Fruit fly (Drosophila melanogaster) whole organism, prepupa: ENCODE measurements around the gene Sgs3.

Source experiments
- CG10631 ChIP-seq: fragments of 200-800 bp; sonication (Bioruptor generic); optimal IDR thresholded peaks from 2 replicates; lab custom pipeline; 2016; ENCODE audit warnings: missing biosample characterization, missing genetic modification characterization
- CG11294 ChIP-seq: fragments of 200-800 bp; sonication (Bioruptor generic); IDR thresholded peaks from 2 replicates; pipeline ENCODE4 v1.3.6; 2022; ENCODE audit warnings: missing biosample characterization, missing genetic modification characterization
- CG11902 ChIP-seq: fragments of 200-800 bp; sonication (Bioruptor generic); optimal IDR thresholded peaks from 3 replicates; lab custom pipeline; 2016; ENCODE audit warnings: missing biosample characterization, missing genetic modification characterization
- CG15336 ChIP-seq: fragments of 200-800 bp; sonication (Bioruptor generic); IDR thresholded peaks from 2 replicates; pipeline ENCODE4 v1.3.6; 2022; ENCODE audit warnings: missing biosample characterization, missing genetic modification characterization
- CG1621 ChIP-seq: fragments of 200-800 bp; sonication (Bioruptor generic); optimal IDR thresholded peaks from 3 replicates; lab custom pipeline; 2018; ENCODE audit warnings: missing biosample characterization, mild to moderate bottlenecking, missing genetic modification characterization
- CG16779 ChIP-seq: fragments of 200-800 bp; sonication (Bioruptor generic); optimal IDR thresholded peaks from 3 replicates; lab custom pipeline; 2017; ENCODE audit warnings: missing biosample characterization, mild to moderate bottlenecking, missing genetic modification characterization
- CG3032 ChIP-seq: fragments of 200-800 bp; optimal IDR thresholded peaks from 2 replicates; lab custom pipeline; 2019; ENCODE audit warnings: missing biosample characterization, mild to moderate bottlenecking, missing genetic modification characterization, moderate library complexity
- CG31627 ChIP-seq: fragments of 200-800 bp; sonication (Bioruptor generic); optimal IDR thresholded peaks from 3 replicates; lab custom pipeline; 2016; ENCODE audit warnings: missing biosample characterization, missing genetic modification characterization
- CG32006 ChIP-seq: fragments of 200-800 bp; sonication (Bioruptor generic); optimal IDR thresholded peaks from 3 replicates; lab custom pipeline; 2017; ENCODE audit warnings: missing biosample characterization, mild to moderate bottlenecking, missing genetic modification characterization
- CG34406 ChIP-seq: fragments of 200-800 bp; sonication (Bioruptor generic); optimal IDR thresholded peaks from 3 replicates; lab custom pipeline; 2016; ENCODE audit warnings: missing biosample characterization, missing genetic modification characterization
- CG3919 ChIP-seq: fragments of 200-800 bp; sonication (Bioruptor generic); optimal IDR thresholded peaks from 3 replicates; lab custom pipeline; 2016; ENCODE audit warnings: missing biosample characterization, missing genetic modification characterization
- CG4318 ChIP-seq: fragments of 200-800 bp; sonication (Bioruptor generic); optimal IDR thresholded peaks from 3 replicates; lab custom pipeline; 2017; ENCODE audit warnings: missing biosample characterization, mild to moderate bottlenecking, missing genetic modification characterization
- CG6276 ChIP-seq: fragments of 200-800 bp; sonication (Bioruptor generic); optimal IDR thresholded peaks from 2 replicates; lab custom pipeline; 2017; ENCODE audit warnings: missing biosample characterization, mild to moderate bottlenecking, missing genetic modification characterization
- CG6808 ChIP-seq: fragments of 200-800 bp; sonication (Bioruptor generic); optimal IDR thresholded peaks from 3 replicates; lab custom pipeline; 2017; ENCODE audit warnings: missing biosample characterization, missing genetic modification characterization, mild to moderate bottlenecking, moderate library complexity, missing genetic modification reagents
- CG7368 ChIP-seq: fragments of 200-800 bp; sonication (Bioruptor generic); optimal IDR thresholded peaks from 3 replicates; lab custom pipeline; 2016; ENCODE audit warnings: missing biosample characterization, missing genetic modification characterization
- CG8319 ChIP-seq: fragments of 200-800 bp; sonication (Bioruptor generic); optimal IDR thresholded peaks from 3 replicates; lab custom pipeline; 2016; ENCODE audit warnings: missing biosample characterization, missing genetic modification characterization
- CG8632 ChIP-seq: fragments of 200-800 bp; sonication (Bioruptor generic); optimal IDR thresholded peaks from 3 replicates; lab custom pipeline; 2016; ENCODE audit warnings: missing biosample characterization, missing genetic modification characterization
- CG9139 ChIP-seq: fragments of 200-800 bp; sonication (Bioruptor generic); optimal IDR thresholded peaks from 3 replicates; lab custom pipeline; 2017; ENCODE audit warnings: missing biosample characterization, mild to moderate bottlenecking, missing genetic modification characterization
- Eip75B ChIP-seq: fragments of 200-800 bp; sonication (Bioruptor generic); optimal IDR thresholded peaks from 3 replicates; lab custom pipeline; 2016; ENCODE audit warnings: missing biosample characterization, missing genetic modification characterization
- Eip78C ChIP-seq: fragments of 200-800 bp; sonication (Bioruptor generic); peaks from one replicate; lab custom pipeline; 2016; ENCODE audit warnings: missing biosample characterization, missing genetic modification characterization
- Eip93F ChIP-seq: fragments of 200-800 bp; sonication (Bioruptor generic); optimal IDR thresholded peaks from 2 replicates; lab custom pipeline; 2016; ENCODE audit warnings: missing biosample characterization, mild to moderate bottlenecking, missing genetic modification characterization
- Ets21C ChIP-seq: fragments of 200-800 bp; sonication (Bioruptor generic); optimal IDR thresholded peaks from 3 replicates; lab custom pipeline; 2016; ENCODE audit warnings: missing biosample characterization, missing genetic modification characterization
- Gug ChIP-seq: fragments of 200-800 bp; sonication (Bioruptor generic); IDR thresholded peaks from 2 replicates; pipeline ENCODE4 v1.3.6; 2022; ENCODE audit warnings: missing biosample characterization, missing genetic modification characterization
- Hr38 ChIP-seq: sonication (Bioruptor generic); optimal IDR thresholded peaks from 2 replicates; lab custom pipeline; 2016; ENCODE audit warnings: missing biosample characterization, missing genetic modification characterization
- Hr39 ChIP-seq: fragments of 200-800 bp; sonication (Bioruptor generic); optimal IDR thresholded peaks from 2 replicates; lab custom pipeline; 2016; ENCODE audit warnings: missing biosample characterization, missing genetic modification characterization
- Met ChIP-seq: fragments of 200-800 bp; sonication (Bioruptor generic); optimal IDR thresholded peaks from 3 replicates; lab custom pipeline; 2016; ENCODE audit warnings: missing biosample characterization, missing genetic modification characterization
- OdsH ChIP-seq: fragments of 200-800 bp; sonication (Bioruptor generic); optimal IDR thresholded peaks from 3 replicates; lab custom pipeline; 2016; ENCODE audit warnings: missing biosample characterization, missing genetic modification characterization
- Sox14 ChIP-seq: fragments of 200-800 bp; sonication (Bioruptor generic); optimal IDR thresholded peaks from 3 replicates; lab custom pipeline; 2016; ENCODE audit warnings: missing biosample characterization, missing genetic modification characterization
- achi ChIP-seq: fragments of 200-800 bp; sonication (Bioruptor generic); optimal IDR thresholded peaks from 3 replicates; lab custom pipeline; 2016; ENCODE audit warnings: missing biosample characterization, missing genetic modification characterization
- cyc ChIP-seq: fragments of 200-800 bp; sonication (Bioruptor generic); optimal IDR thresholded peaks from 3 replicates; lab custom pipeline; 2016; ENCODE audit warnings: missing biosample characterization, missing genetic modification characterization
- esn ChIP-seq: fragments of 200-800 bp; sonication (Bioruptor generic); optimal IDR thresholded peaks from 2 replicates; lab custom pipeline; 2016; ENCODE audit warnings: missing biosample characterization, mild to moderate bottlenecking, missing genetic modification characterization, moderate library complexity
- fd85E ChIP-seq: fragments of 200-800 bp; sonication (Bioruptor generic); optimal IDR thresholded peaks from 3 replicates; lab custom pipeline; 2016; ENCODE audit warnings: missing biosample characterization, missing genetic modification characterization
- fkh ChIP-seq: fragments of 200-800 bp; sonication (Bioruptor generic); optimal IDR thresholded peaks from 3 replicates; lab custom pipeline; 2017; ENCODE audit warnings: missing biosample characterization, mild to moderate bottlenecking, missing genetic modification characterization, moderate library complexity
- net ChIP-seq: fragments of 200-800 bp; sonication (Bioruptor generic); optimal IDR thresholded peaks from 3 replicates; lab custom pipeline; 2016; ENCODE audit warnings: missing biosample characterization, missing genetic modification characterization
- pdm3 ChIP-seq: fragments of 200-800 bp; sonication (Bioruptor generic); optimal IDR thresholded peaks from 3 replicates; lab custom pipeline; 2016; ENCODE audit warnings: missing biosample characterization, missing genetic modification characterization
- ss ChIP-seq, 2 experiments: fragments of 200-800 bp; sonication (Bioruptor generic); optimal IDR thresholded peaks; 2 replicates in 1 of 2; 3 replicates in 1 of 2; lab custom pipeline; 2017 to 2018; ENCODE audit warnings: mild to moderate bottlenecking in 2 of 2, missing biosample characterization in 2 of 2, missing genetic modification characterization in 2 of 2, moderate library complexity in 1 of 2
- topi ChIP-seq: fragments of 200-800 bp; sonication (Bioruptor generic); optimal IDR thresholded peaks from 3 replicates; lab custom pipeline; 2016; ENCODE audit warnings: missing biosample characterization, missing genetic modification characterization
- vri ChIP-seq: fragments of 200-800 bp; sonication (Bioruptor generic); optimal IDR thresholded peaks from 3 replicates; lab custom pipeline; 2016; ENCODE audit warnings: missing biosample characterization, mild to moderate bottlenecking, missing genetic modification characterization

Gene Sgs3

DNA sequence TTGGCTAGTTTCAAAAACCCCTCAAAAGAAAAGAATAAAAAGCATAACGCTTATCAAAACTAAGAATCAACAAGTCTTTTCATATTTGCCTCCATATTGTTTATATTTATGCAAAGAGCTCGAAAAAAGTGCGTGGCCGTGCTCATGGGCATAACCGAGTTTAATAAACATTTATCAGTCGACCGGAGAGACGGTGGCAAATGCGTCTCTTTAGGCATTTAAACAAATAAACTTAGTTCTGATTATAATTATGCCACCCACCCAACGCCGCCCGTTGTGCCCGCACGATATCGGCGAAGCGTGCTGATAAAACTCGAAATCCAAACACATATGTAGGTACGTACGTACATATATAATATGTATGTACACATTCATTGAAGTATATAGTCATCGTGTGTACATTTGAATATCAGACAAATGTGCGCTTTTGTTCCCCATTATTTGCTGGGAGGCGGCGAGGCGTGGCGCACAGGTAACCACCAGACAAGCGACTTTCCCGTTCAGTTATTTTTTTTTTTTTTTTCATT, 16.4 kb downstream of the Sgs3 start:
- TF ChIP-seq CG10631 (no peak), Eip78C (GFP tag; lab: Kevin White, UChicago) (peak; percentile 33), CG15336 (GFP tag; lab: Robert Waterston, UW) (0 out of 2 replicates have a peak, but pooled peaks have one; percentile 17), Eip75B (GFP tag; lab: Kevin White, UChicago) (no peak), fkh (peak; percentile 90), ss (GFP tag; optimal IDR thresholded peaks at IDR 0.05; lab: Kevin White, UChicago) (no peak), vri (peak; percentile 60)
- TF ChIP-seq, all 60 proteins: peak for 4

DNA sequence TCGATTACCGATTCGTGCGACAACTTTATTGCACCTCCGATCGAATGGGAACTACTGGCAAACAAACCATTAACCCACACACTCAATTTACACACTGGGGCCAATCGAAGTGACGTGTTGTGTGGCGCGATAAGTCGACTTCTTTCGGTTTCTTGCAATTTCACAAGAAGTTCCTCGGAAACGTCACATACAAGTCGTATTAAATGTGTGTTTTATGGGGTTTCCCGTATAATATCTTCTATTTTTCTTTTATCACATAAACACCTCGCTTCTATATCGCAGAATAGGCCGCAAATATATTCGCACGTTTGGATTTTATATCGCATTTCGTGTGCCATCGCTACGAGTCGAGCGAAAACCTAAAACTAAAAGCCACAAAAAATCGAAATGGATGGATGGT, 17.7 kb downstream of the Sgs3 start:
- no peak for TF ChIP-seq CG31627 (GFP tag; lab: Kevin White, UChicago)
- no peak for TF ChIP-seq CG11902 (GFP tag; lab: Kevin White, UChicago)
- no peak for TF ChIP-seq CG4318
- TF ChIP-seq CG7368 = no peak
- no peak for TF ChIP-seq pdm3
- no peak for TF ChIP-seq CG15336 (GFP tag; lab: Robert Waterston, UW)
- no peak for TF ChIP-seq cyc (GFP tag; lab: Kevin White, UChicago)
- TF ChIP-seq ss (GFP tag; optimal IDR thresholded peaks at IDR 0.05; lab: Kevin White, UChicago) = no peak
- TF ChIP-seq CG8319 (GFP tag; lab: Kevin White, UChicago) = no peak
- TF ChIP-seq CG6808 (GFP tag; lab: Kevin White, UChicago) = no peak
- no peak for TF ChIP-seq Ets21C (GFP tag; lab: Kevin White, UChicago)
- no peak for TF ChIP-seq CG6276
- no peak for TF ChIP-seq CG34406 (GFP tag; lab: Kevin White, UChicago)

DNA sequence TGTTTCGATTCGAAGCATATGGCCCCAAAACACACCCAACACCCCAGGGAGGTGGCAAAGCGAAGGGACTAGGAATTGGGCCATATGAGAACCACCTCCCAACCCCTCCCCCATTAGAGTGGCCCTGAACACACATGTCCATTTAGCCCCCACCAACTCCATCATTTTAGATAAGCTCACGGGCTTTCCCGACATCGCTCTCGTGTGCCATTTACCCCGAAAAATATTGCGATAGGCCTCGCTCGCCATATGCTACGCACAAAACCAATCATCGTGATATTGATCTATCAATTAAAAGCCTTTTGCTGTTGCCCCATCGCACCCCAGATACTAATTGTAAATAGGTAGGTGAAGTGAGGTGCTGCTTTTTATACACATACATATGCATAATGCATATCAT, 18.3 kb downstream of the Sgs3 start:
- no peak for TF ChIP-seq CG8319 (GFP tag; lab: Kevin White, UChicago)
- peak; percentile 61 for TF ChIP-seq fkh

DNA sequence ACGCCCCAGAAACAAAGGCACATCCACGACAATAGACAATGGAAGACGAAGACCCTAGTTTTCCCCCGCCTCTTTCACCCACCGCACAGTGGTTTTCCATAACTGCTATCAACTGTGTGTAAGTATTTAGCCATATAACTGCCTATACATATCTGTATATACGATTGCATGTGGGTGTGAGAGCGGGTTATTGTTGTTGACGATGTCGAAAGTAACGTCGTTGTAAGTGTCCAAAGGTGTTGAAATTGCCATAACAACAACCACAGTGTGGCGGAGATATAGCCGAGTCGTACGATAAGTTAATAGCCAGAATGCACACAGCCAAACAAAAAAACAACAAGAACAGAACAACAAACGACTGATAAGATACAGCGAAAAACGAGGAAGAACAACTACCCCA, 19.3 kb downstream of the Sgs3 start:
- peak; percentile 20 for TF ChIP-seq Eip93F (GFP tag; lab: Kevin White, UChicago)
- TF ChIP-seq Sox14 = peak; percentile 17
- peak; percentile 57 for TF ChIP-seq Eip78C (GFP tag; lab: Kevin White, UChicago)
- peak; percentile 19 for TF ChIP-seq fkh
- no peak for TF ChIP-seq CG8319 (GFP tag; lab: Kevin White, UChicago)

DNA sequence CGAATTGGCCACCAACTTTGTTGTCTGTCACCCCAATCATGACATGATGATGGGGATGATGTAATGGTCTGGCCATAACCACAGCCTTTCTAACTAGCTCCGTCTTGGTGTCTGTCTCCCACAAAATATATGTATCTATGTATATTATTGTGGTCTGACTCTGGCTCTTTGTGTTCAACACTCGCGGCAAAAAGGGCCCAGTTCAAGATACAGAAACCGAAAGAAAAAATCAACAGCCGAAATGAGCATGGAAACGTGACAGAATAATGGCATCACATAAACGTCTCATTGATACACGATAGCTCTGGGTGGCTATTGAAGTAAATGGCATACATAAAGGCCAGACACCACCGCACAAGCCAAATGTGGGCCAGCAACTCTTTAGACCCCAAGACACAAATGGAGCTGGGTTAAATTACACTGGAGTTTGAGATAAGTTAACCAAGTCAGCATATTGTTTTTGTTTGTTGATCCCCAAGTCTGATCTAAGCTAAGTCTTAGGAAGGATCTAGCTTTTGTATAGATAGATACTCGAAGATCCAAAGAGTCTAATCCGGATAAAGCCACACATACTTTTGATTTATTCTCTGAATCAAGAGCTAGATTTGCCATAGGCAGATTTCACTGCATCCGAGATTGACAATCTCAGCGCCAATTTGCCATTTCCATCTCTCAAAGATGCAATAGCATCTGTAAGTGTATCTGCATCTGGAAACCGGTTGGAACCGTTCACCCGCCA, 20.1 kb downstream of the Sgs3 start:
- no peak for TF ChIP-seq ss (GFP tag; optimal IDR thresholded peaks at IDR 0.05; lab: Kevin White, UChicago)
- TF ChIP-seq Gug (GFP tag; lab: Robert Waterston, UW) = no peak
- TF ChIP-seq OdsH (GFP tag; lab: Kevin White, UChicago) = no peak
- TF ChIP-seq topi (GFP tag; lab: Kevin White, UChicago) = no peak
- no peak for TF ChIP-seq CG1621 (tag; lab: Kevin White, UChicago)
- TF ChIP-seq Hr39 = no peak
- no peak for TF ChIP-seq fd85E (GFP tag; lab: Kevin White, UChicago)
- TF ChIP-seq CG15336 (GFP tag; lab: Robert Waterston, UW) = peak; percentile 15; the same call in 1 of the 2 replicates
- peak; percentile 28 for TF ChIP-seq CG6276
- no peak for TF ChIP-seq CG3919
- TF ChIP-seq CG16779 (tag; lab: Kevin White, UChicago) = no peak
- peak; percentile 7 for TF ChIP-seq CG3032
- no peak for TF ChIP-seq Sox14
- no peak for TF ChIP-seq CG11902 (GFP tag; lab: Kevin White, UChicago)
- no peak for TF ChIP-seq esn (GFP tag; lab: Kevin White, UChicago)
- no peak for TF ChIP-seq Met
- no peak for TF ChIP-seq CG8632 (GFP tag; lab: Kevin White, UChicago)
- no peak for TF ChIP-seq Hr38 (GFP tag; lab: Kevin White, UChicago)
- TF ChIP-seq Ets21C (GFP tag; lab: Kevin White, UChicago) = no peak
- TF ChIP-seq CG10631 = no peak
- peak; percentile 46 for TF ChIP-seq CG32006
- TF ChIP-seq Eip78C (GFP tag; lab: Kevin White, UChicago) = peak; percentile 56
- no peak for TF ChIP-seq net (GFP tag; lab: Kevin White, UChicago)
- no peak for TF ChIP-seq CG7368
- no peak for TF ChIP-seq Eip75B (GFP tag; lab: Kevin White, UChicago)
- TF ChIP-seq achi (GFP tag; lab: Kevin White, UChicago) = no peak
- no peak for TF ChIP-seq CG11294 (GFP tag; lab: Robert Waterston, UW)
- no peak for TF ChIP-seq cyc (GFP tag; lab: Kevin White, UChicago)
- no peak for TF ChIP-seq CG9139 (GFP tag; lab: Kevin White, UChicago)
